Fruit fly (Drosophila melanogaster): ENCODE measurements around the gene CG34124.
A peak's percentile ranks its signal among the peaks of the same experiment; 100 is the strongest.

The CG34124 gene

dm6 chr2L:4999389-5000032 is 41.3 kb downstream of the CG34124 start (continued):
- TF ChIP-seq CG17912 (GFP tag; optimal IDR thresholded peaks at IDR 0.05) (no peak), bowl (GFP tag; IDR thresholded peaks at IDR 0.05) (no peak), CG3281 (GFP tag; optimal IDR thresholded peaks at IDR 0.05) (peak; percentile 72), PHDP (tag; optimal IDR thresholded peaks at IDR 0.05) (peak; percentile 55), CG13894 (tag; optimal IDR thresholded peaks at IDR 0.05) (peak; percentile 33), CG13296 (GFP tag; optimal IDR thresholded peaks at IDR 0.05) (peak; percentile 36), az2 (GFP tag; optimal IDR thresholded peaks at IDR 0.05) (peak; percentile 47), CG12942 (GFP tag; optimal IDR thresholded peaks at IDR 0.05) (peak; percentile 40), CG17361 (GFP tag; IDR thresholded peaks at IDR 0.05) (peak; percentile 15; the same call in 1 of the 3 replicates), CG11456 (GFP tag; IDR thresholded peaks at IDR 0.05) (peak; percentile 71), CG18599 (GFP tag; optimal IDR thresholded peaks at IDR 0.05) (peak; percentile 78), CG3163 (GFP tag; optimal IDR thresholded peaks at IDR 0.05) (no peak), Doc3 (GFP tag; IDR thresholded peaks at IDR 0.05; ENCODE audit: partially characterized antibody) (no peak), hkb (optimal IDR thresholded peaks at IDR 0.05) (no peak), hkb (GFP tag; IDR thresholded peaks at IDR 0.05) (peak; percentile 64), grau (tag; optimal IDR thresholded peaks at IDR 0.05) (peak; percentile 95), E2f1 (GFP tag; IDR thresholded peaks at IDR 0.05) (peak; percentile 60), CG6765 (GFP tag; optimal IDR thresholded peaks at IDR 0.05) (peak; percentile 1), Max (GFP tag; optimal IDR thresholded peaks at IDR 0.05) (peak; percentile 2), ase (GFP tag; IDR thresholded peaks at IDR 0.05) (peak; percentile 67), salm (tag; optimal IDR thresholded peaks at IDR 0.05) (peak; percentile 59), Hr39 (optimal IDR thresholded peaks at IDR 0.05) (no peak), CG14050 (GFP tag; IDR thresholded peaks at IDR 0.05) (0 out of 3 replicates have a peak, but pooled peaks have one; percentile 22), gro (GFP tag; optimal IDR thresholded peaks at IDR 0.05) (peak; percentile 21), grn (GFP tag; optimal IDR thresholded peaks at IDR 0.05) (peak; percentile 41), sr (GFP tag; IDR thresholded peaks at IDR 0.05) (peak; percentile 22; the same call in 1 of the 3 replicates), gfzf (GFP tag; optimal IDR thresholded peaks at IDR 0.05) (no peak), CG12299 (tag; optimal IDR thresholded peaks at IDR 0.05) (no peak), YL-1 (GFP tag; optimal IDR thresholded peaks at IDR 0.05) (no peak), Ada2b (GFP tag; IDR thresholded peaks at IDR 0.05) (peak; percentile 76), Dbx (GFP tag; IDR thresholded peaks at IDR 0.05) (no peak; the same call in 1 of the 3 replicates), Fer1 (GFP tag; optimal IDR thresholded peaks at IDR 0.05) (peak; percentile 41), H15 (GFP tag; IDR thresholded peaks at IDR 0.05) (peak; percentile 57; the same call in 1 of the 3 replicates), bcd (GFP tag; optimal IDR thresholded peaks at IDR 0.05) (peak; percentile 74), CG4707 (GFP tag; optimal IDR thresholded peaks at IDR 0.05) (peak; percentile 56), CG11560 (tag; IDR thresholded peaks at IDR 0.05) (peak; percentile 60; the same call in 1 of the 3 replicates), tio (GFP tag; optimal IDR thresholded peaks at IDR 0.05) (peak; percentile 51), CG8765 (GFP tag; IDR thresholded peaks at IDR 0.05) (peak; percentile 51; the same call in 1 of the 2 replicates), ssp (GFP tag; IDR thresholded peaks at IDR 0.05) (peak; percentile 44; the same call in 1 of the 2 replicates), peb (GFP tag; IDR thresholded peaks at IDR 0.05) (no peak), ham (GFP tag; IDR thresholded peaks at IDR 0.05) (no peak), D19A (tag; optimal IDR thresholded peaks at IDR 0.05) (no peak), ato (GFP tag; IDR thresholded peaks at IDR 0.05; ENCODE audit: partially characterized antibody) (no peak), CG12104 (GFP tag; optimal IDR thresholded peaks at IDR 0.05) (peak; percentile 39), h (optimal IDR thresholded peaks at IDR 0.05) (no peak), Abd-B (GFP tag; optimal IDR thresholded peaks at IDR 0.05) (no peak), CG1233 (GFP tag; optimal IDR thresholded peaks at IDR 0.05) (peak; percentile 16), bbx (GFP tag; IDR thresholded peaks at IDR 0.05; ENCODE audit: partially characterized antibody) (no peak), CG13624 (GFP tag; optimal IDR thresholded peaks at IDR 0.05) (peak; percentile 55), CG1647 (GFP tag; optimal IDR thresholded peaks at IDR 0.05) (peak; percentile 36), CG3726 (GFP tag; IDR thresholded peaks at IDR 0.05) (0 out of 3 replicates have a peak, but pooled peaks have one; percentile 51)

Data from whole organism, embryonic.